Fruit fly (Drosophila melanogaster): ENCODE results near the gene dnk.

The dnk gene

dm6 chr3R:19017318-19018043 lies 36.7 kb downstream of the dnk start (continued):
- TF ChIP-seq CrebB (tag; optimal IDR thresholded peaks at IDR 0.05) = no peak
- 0 out of 2 replicates have a peak, but pooled peaks have one; percentile 15 for TF ChIP-seq CG4404 (GFP tag; IDR thresholded peaks at IDR 0.05)
- no peak for TF ChIP-seq CG4854 (GFP tag; optimal IDR thresholded peaks at IDR 0.05)
- no peak for TF ChIP-seq CG14441 (GFP tag; IDR thresholded peaks at IDR 0.05)
- no peak for TF ChIP-seq rib (GFP tag; IDR thresholded peaks at IDR 0.05)
- 0 out of 2 replicates have a peak, but pooled peaks have one; percentile 15 for TF ChIP-seq sob (GFP tag; IDR thresholded peaks at IDR 0.05)
- peak; percentile 84 for TF ChIP-seq CG9437 (GFP tag; optimal IDR thresholded peaks at IDR 0.05)
- no peak for TF ChIP-seq sug (tag; optimal IDR thresholded peaks at IDR 0.05)
- no peak for TF ChIP-seq CG17912 (GFP tag; optimal IDR thresholded peaks at IDR 0.05)
- peak; percentile 85 for TF ChIP-seq CTCF (GFP tag; optimal IDR thresholded peaks at IDR 0.05)
- TF ChIP-seq Deaf1 (tag; optimal IDR thresholded peaks at IDR 0.05) = peak; percentile 97
- TF ChIP-seq az2 (GFP tag; optimal IDR thresholded peaks at IDR 0.05) = no peak
- no peak for TF ChIP-seq gcm (GFP tag; optimal IDR thresholded peaks at IDR 0.05)
- peak; percentile 98 for TF ChIP-seq CG15514 (GFP tag; optimal IDR thresholded peaks at IDR 0.05)
- peak; percentile 75 for TF ChIP-seq Adf1 (GFP tag; IDR thresholded peaks at IDR 0.05)
- peak; percentile 3 for TF ChIP-seq CG10543 (GFP tag; optimal IDR thresholded peaks at IDR 0.05)
- TF ChIP-seq ems (GFP tag; optimal IDR thresholded peaks at IDR 0.05) = no peak
- TF ChIP-seq chinmo (GFP tag; IDR thresholded peaks at IDR 0.05; ENCODE audit: partially characterized antibody) = 0 out of 4 replicates have a peak, but pooled peaks have one; percentile 39
- TF ChIP-seq NfI (GFP tag; optimal IDR thresholded peaks at IDR 0.05) = no peak
- peak; percentile 51; the same call in 2 of the 3 replicates for TF ChIP-seq sr (GFP tag; IDR thresholded peaks at IDR 0.05)
- peak; percentile 83 for TF ChIP-seq CG10431 (GFP tag; optimal IDR thresholded peaks at IDR 0.05)
- TF ChIP-seq sna (GFP tag; IDR thresholded peaks at IDR 0.05; ENCODE audit: partially characterized antibody) = no peak
- TF ChIP-seq trh (GFP tag; optimal IDR thresholded peaks at IDR 0.05) = no peak
- TF ChIP-seq h (optimal IDR thresholded peaks at IDR 0.05) = no peak
- no peak for TF ChIP-seq GATAe (GFP tag; conservative IDR thresholded peaks at IDR 0.05)
- no peak for TF ChIP-seq jing (GFP tag; optimal IDR thresholded peaks at IDR 0.05)
- TF ChIP-seq Nf-YC (tag; optimal IDR thresholded peaks at IDR 0.05) = peak; percentile 44
- TF ChIP-seq pros (GFP tag; optimal IDR thresholded peaks at IDR 0.05) = peak; percentile 80
- TF ChIP-seq seq (GFP tag; IDR thresholded peaks at IDR 0.05) = peak; percentile 84
- TF ChIP-seq lab (GFP tag; optimal IDR thresholded peaks at IDR 0.05) = no peak
- peak; percentile 87 for TF ChIP-seq CG11504 (tag; optimal IDR thresholded peaks at IDR 0.05)
- peak in 1 of 2 experiments; percentile 48 for TF ChIP-seq Pdp1 (GFP tag; optimal IDR thresholded peaks at IDR 0.05)
- peak; percentile 95 for TF ChIP-seq ewg (GFP tag; optimal IDR thresholded peaks at IDR 0.05)
- TF ChIP-seq CG2116 (GFP tag; optimal IDR thresholded peaks at IDR 0.05) = peak; percentile 18
- peak; percentile 10 for TF ChIP-seq Fer1 (GFP tag; optimal IDR thresholded peaks at IDR 0.05)
- TF ChIP-seq CG15269 (tag; optimal IDR thresholded peaks at IDR 0.05) = no peak
- TF ChIP-seq Hmr (GFP tag; optimal IDR thresholded peaks at IDR 0.05) = peak; percentile 3
- TF ChIP-seq CG32532 (GFP tag; IDR thresholded peaks at IDR 0.05) = peak; percentile 18; the same call in 1 of the 2 replicates
- no peak for TF ChIP-seq insv (GFP tag; optimal IDR thresholded peaks at IDR 0.05)
- TF ChIP-seq crol (GFP tag; IDR thresholded peaks at IDR 0.05) = peak; percentile 82
- TF ChIP-seq Hr51 (GFP tag; optimal IDR thresholded peaks at IDR 0.05) = peak in 1 of 2 experiments; percentile 54
- TF ChIP-seq dmrt11E (tag; optimal IDR thresholded peaks at IDR 0.05) = no peak
- TF ChIP-seq CG6272 (GFP tag; IDR thresholded peaks at IDR 0.05) = no peak
- no peak for TF ChIP-seq yki (optimal IDR thresholded peaks at IDR 0.05)
- TF ChIP-seq psq (GFP tag; optimal IDR thresholded peaks at IDR 0.05) = no peak
- peak; percentile 97 for TF ChIP-seq nerfin-1 (tag; optimal IDR thresholded peaks at IDR 0.05)
- TF ChIP-seq da (GFP tag; optimal IDR thresholded peaks at IDR 0.05) = peak; percentile 19
- TF ChIP-seq z (GFP tag; IDR thresholded peaks at IDR 0.05) = no peak
- TF ChIP-seq Med (GFP tag) = peak; percentile 61
- TF ChIP-seq CG30431 (GFP tag; optimal IDR thresholded peaks at IDR 0.05) = no peak

Data from whole organism, embryonic.